Worm (Caenorhabditis elegans) whole organism, L3 larva: ENCODE data around the gene gpb-1.

Source experiments
- ZK546.5 ChIP-seq: sonication (generic microtip); optimal IDR thresholded peaks from 2 replicates; lab custom pipeline; 2017; ENCODE audit warnings: missing biosample characterization, missing genetic modification characterization
- ceh-82 ChIP-seq: fragments of 150-350 bp; optimal IDR thresholded peaks from 2 replicates; lab custom pipeline; 2014; ENCODE audit warnings: missing biosample characterization, missing genetic modification characterization
- fkh-2 ChIP-seq: fragments of 150-350 bp; optimal IDR thresholded peaks from 2 replicates; lab custom pipeline; 2014; ENCODE audit warnings: missing biosample characterization, missing genetic modification reagents, missing genetic modification characterization
- mdl-1 ChIP-seq: fragments of 150-350 bp; optimal IDR thresholded peaks from 2 replicates; lab custom pipeline; 2014; ENCODE audit warnings: missing biosample characterization, missing genetic modification characterization
- nhr-237 ChIP-seq: fragments of 150-350 bp; optimal IDR thresholded peaks from 2 replicates; lab custom pipeline; 2014; ENCODE audit warnings: missing biosample characterization, missing genetic modification characterization
- nhr-28 ChIP-seq: fragments of 150-350 bp; optimal IDR thresholded peaks from 2 replicates; lab custom pipeline; 2014; ENCODE audit warnings: missing biosample characterization, missing genetic modification characterization
- snpc-4 ChIP-seq: fragments of 150-350 bp; optimal IDR thresholded peaks from 2 replicates; lab custom pipeline; 2014; ENCODE audit warnings: missing biosample characterization, missing genetic modification characterization
- tbx-2 ChIP-seq: sonication (generic microtip); optimal IDR thresholded peaks from 2 replicates; lab custom pipeline; 2016; ENCODE audit warnings: mild to moderate bottlenecking, missing genetic modification characterization, missing compliant biosample characterization
- ztf-4 ChIP-seq: fragments of 150-350 bp; optimal IDR thresholded peaks from 2 replicates; lab custom pipeline; 2014; ENCODE audit warnings: missing biosample characterization, missing genetic modification characterization

DNA sequence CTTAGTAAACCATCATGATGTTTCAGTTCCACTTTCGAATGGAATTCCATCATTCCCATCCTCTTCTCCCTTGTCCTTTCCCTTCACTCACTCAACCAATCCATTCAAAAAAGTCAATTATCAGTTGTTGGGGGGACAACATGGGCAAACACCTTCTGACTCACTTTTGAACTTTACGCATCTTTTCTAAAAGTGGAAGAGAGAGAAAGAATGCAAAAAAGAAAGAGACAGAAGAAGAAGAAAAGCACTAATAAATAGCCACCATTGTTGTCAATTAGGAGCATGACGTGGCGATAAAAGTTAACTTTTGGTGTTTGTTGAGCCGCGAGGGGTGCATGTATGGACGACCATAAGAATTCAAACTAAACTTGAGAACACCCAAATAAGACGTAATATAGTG, 39.6 kb upstream of the gpb-1 start:
- TF ChIP-seq mdl-1, result no peak
- TF ChIP-seq ztf-4 (tag; lab: Kevin White, UChicago), result no peak
- TF ChIP-seq ceh-82 (tag; lab: Kevin White, UChicago), result no peak
- no peak for TF ChIP-seq snpc-4 (tag; lab: Kevin White, UChicago)
- no peak for TF ChIP-seq fkh-2
- TF ChIP-seq tbx-2 (tag; lab: Kevin White, UChicago), result no peak
- TF ChIP-seq nhr-28 (tag; lab: Kevin White, UChicago), result no peak
- TF ChIP-seq nhr-237 (tag; lab: Kevin White, UChicago), result no peak
- TF ChIP-seq ZK546.5 (tag; lab: Kevin White, UChicago), result no peak
